Worm (Caenorhabditis elegans): ENCODE results near the gene oac-3.

Gene oac-3

ce11 chrV:13935423-13935822 is 36.1 kb downstream of the oac-3 start:
- TF ChIP-seq B0261.1 (tag; optimal IDR thresholded peaks at IDR 0.05) (no peak), unc-62 (GFP tag; optimal IDR thresholded peaks at IDR 0.05) (no peak), nfya-1 (tag; optimal IDR thresholded peaks at IDR 0.05; ENCODE audit: borderline replicate concordance, insufficient read depth) (no peak), D2030.7 (GFP tag; IDR thresholded peaks at IDR 0.05) (no peak), ztf-26 (tag; optimal IDR thresholded peaks at IDR 0.05) (no peak), lir-1 (GFP tag; conservative IDR thresholded peaks at IDR 0.05) (no peak), F49E8.2 (tag; optimal IDR thresholded peaks at IDR 0.05; ENCODE audit: insufficient read depth) (no peak), pbrm-1 (GFP tag; IDR thresholded peaks at IDR 0.05) (no peak), hrde-1 (tag; optimal IDR thresholded peaks at IDR 0.05; ENCODE audit: borderline replicate concordance) (no peak), nhr-120 (GFP tag; IDR thresholded peaks at IDR 0.05) (no peak)

- no peak for TF ChIP-seq madf-10 (tag; optimal IDR thresholded peaks at IDR 0.05)
- no peak for TF ChIP-seq athp-1 (tag; optimal IDR thresholded peaks at IDR 0.05)
- no peak for TF ChIP-seq nhr-80 (tag; optimal IDR thresholded peaks at IDR 0.05)
- no peak for TF ChIP-seq lin-35 (GFP tag; optimal IDR thresholded peaks at IDR 0.05)
- TF ChIP-seq F22D6.2 (tag; optimal IDR thresholded peaks at IDR 0.05): no peak
- TF ChIP-seq hrde-1 (tag; optimal IDR thresholded peaks at IDR 0.05; ENCODE audit: borderline replicate concordance): no peak
- no peak for TF ChIP-seq ZK185.1 (tag; optimal IDR thresholded peaks at IDR 0.05; ENCODE audit: poor library complexity, severe bottlenecking)
- no peak for TF ChIP-seq unc-62 (GFP tag; optimal IDR thresholded peaks at IDR 0.05)
- no peak for TF ChIP-seq let-607 (tag; optimal IDR thresholded peaks at IDR 0.05)
- no peak for TF ChIP-seq cebp-2 (GFP tag; IDR thresholded peaks at IDR 0.05)
These were observed 36.7 kb downstream of the oac-3 start for ce11 chrV:13936052-13936451.

DNA sequence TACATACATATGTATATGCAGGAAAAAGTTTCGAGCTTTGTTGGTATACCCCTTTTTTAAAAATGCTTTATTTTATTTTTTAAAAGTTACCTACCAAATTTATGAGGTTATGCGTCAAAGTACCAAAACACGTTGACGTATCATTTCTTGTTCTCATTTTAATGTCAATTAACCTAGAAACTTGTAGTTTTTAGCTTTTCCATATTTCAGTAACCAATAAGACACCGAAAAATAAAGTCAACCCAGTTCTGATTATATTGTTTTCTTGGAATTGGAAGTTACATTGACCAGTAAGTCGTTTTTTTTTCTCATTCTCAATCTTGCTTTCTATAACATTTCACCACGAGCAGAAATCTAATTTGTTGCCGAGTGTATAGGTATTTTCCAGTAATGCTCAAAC is 37.5 kb downstream of the oac-3 start, which contains the start of gene srw-145:
Gene srw-145 (plus strand): TSS at position 301 of the 400 bp plus-strand sequence.
- TF ChIP-seq ztf-22 (GFP tag; optimal IDR thresholded peaks at IDR 0.05) (no peak), snpc-4 (GFP tag; optimal IDR thresholded peaks at IDR 0.05) (no peak), snpc-4 (tag; optimal IDR thresholded peaks at IDR 0.05) (no peak), nhr-27 (tag; optimal IDR thresholded peaks at IDR 0.05) (no peak), D2030.7 (GFP tag; IDR thresholded peaks at IDR 0.05) (no peak), lsy-27 (tag; optimal IDR thresholded peaks at IDR 0.05; ENCODE audit: borderline replicate concordance, insufficient read depth) (no peak), Y53G8AR.9 (GFP tag; conservative IDR thresholded peaks at IDR 0.05) (no peak), nhr-90 (tag; optimal IDR thresholded peaks at IDR 0.05) (no peak), F10E7.11 (tag; optimal IDR thresholded peaks at IDR 0.05) (no peak), cebp-1 (GFP tag; IDR thresholded peaks at IDR 0.05) (no peak), cebp-1 (tag; optimal IDR thresholded peaks at IDR 0.05) (no peak), F37B4.10 (GFP tag; IDR thresholded peaks at IDR 0.05) (no peak), hsf-1 (GFP tag; IDR thresholded peaks at IDR 0.05) (no peak), madf-3 (GFP tag; IDR thresholded peaks at IDR 0.05) (no peak), cebp-2 (GFP tag; IDR thresholded peaks at IDR 0.05) (no peak)

- TF ChIP-seq lir-1 (GFP tag; conservative IDR thresholded peaks at IDR 0.05) (no peak), ceh-27 (GFP tag; optimal IDR thresholded peaks at IDR 0.05) (no peak), him-1 (tag; optimal IDR thresholded peaks at IDR 0.05) (no peak), lsl-1 (GFP tag; optimal IDR thresholded peaks at IDR 0.05) (no peak), lin-40 (tag; optimal IDR thresholded peaks at IDR 0.05) (no peak), mxl-1 (tag; optimal IDR thresholded peaks at IDR 0.05) (no peak), Y95B8A.8 (GFP tag; IDR thresholded peaks at IDR 0.05) (no peak), let-607 (tag; optimal IDR thresholded peaks at IDR 0.05) (no peak), F57A8.1 (GFP tag; optimal IDR thresholded peaks at IDR 0.05) (no peak), ZK185.1 (tag; optimal IDR thresholded peaks at IDR 0.05; ENCODE audit: poor library complexity, severe bottlenecking) (no peak), bed-1 (GFP tag; IDR thresholded peaks at IDR 0.05) (no peak)
These were observed 42.8 kb downstream of the oac-3 start, which contains the start of gene dpr-1 for ce11 chrV:13942082-13942481. Gene dpr-1, minus strand, starts transcription at chrV:13942182.

All from whole organism, young adult.